Worm (Caenorhabditis elegans): ENCODE measurements around the gene vha-19.

DNA sequence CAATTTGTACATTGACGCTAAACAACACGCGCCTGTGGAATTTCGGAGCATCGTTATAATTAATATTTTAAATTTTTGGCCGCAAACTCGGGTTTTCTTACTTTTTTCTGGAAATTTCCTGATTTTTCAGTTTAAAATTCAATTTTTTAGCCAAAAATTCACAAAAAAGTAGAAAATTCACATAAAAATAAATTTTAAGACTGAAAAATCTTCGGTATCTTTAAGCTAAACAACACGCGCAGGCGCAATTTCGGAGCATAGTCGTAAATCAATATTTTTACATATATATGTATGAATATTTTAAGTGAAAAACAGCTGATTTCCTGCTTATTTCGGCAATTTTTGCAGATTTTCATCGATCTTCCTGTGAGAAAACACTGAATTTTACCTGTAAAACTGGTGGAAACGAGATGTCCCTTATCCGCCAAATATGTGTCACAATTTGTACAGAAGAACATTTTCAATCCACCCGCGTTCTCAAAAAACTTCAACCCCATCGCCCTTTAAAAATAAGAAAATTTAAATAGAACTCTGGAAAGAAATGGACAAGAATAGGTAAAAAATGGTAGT is 13.4 kb downstream of the vha-19 start, which contains the start of gene B0546.3:
- TF ChIP-seq klf-2 (GFP tag; conservative IDR thresholded peaks at IDR 0.05) (no peak), flt-1 (GFP tag; IDR thresholded peaks at IDR 0.05) (no peak), tab-1 (GFP tag; IDR thresholded peaks at IDR 0.05) (no peak), ztf-23 (GFP tag; IDR thresholded peaks at IDR 0.05) (no peak), med-1 (GFP tag; optimal IDR thresholded peaks at IDR 0.05; ENCODE audit: insufficient read depth) (no peak), cog-1 (tag; optimal IDR thresholded peaks at IDR 0.05) (no peak), ref-1 (GFP tag; conservative IDR thresholded peaks at IDR 0.05) (no peak), ztf-29 (GFP tag; IDR thresholded peaks at IDR 0.05) (no peak), T22C8.4 (GFP tag; IDR thresholded peaks at IDR 0.05) (no peak)

Data from whole organism, midembryonic.